Fruit fly (Drosophila melanogaster) whole organism, embryonic: Measurements from ENCODE around the gene sip3.
A peak's percentile ranks its signal among the peaks of the same experiment; 100 is the strongest.

ENCODE experiments used
- Adf1 ChIP-seq: fragments of 200-800 bp; sonication (Bioruptor generic); IDR thresholded peaks from 2 replicates; pipeline ENCODE4 v1.3.6; 2022; ENCODE audit warnings: missing biosample characterization, missing genetic modification characterization
- Bgb ChIP-seq: fragments of 200-800 bp; sonication (Bioruptor generic); IDR thresholded peaks from 2 replicates; pipeline ENCODE4 v1.3.6; 2022; ENCODE audit warnings: missing biosample characterization, missing genetic modification characterization; ENCODE audit not compliant: partially characterized antibody
- CG11695 ChIP-seq: fragments of 200-800 bp; sonication (Bioruptor generic); IDR thresholded peaks from 3 replicates; pipeline ENCODE4 v1.3.6; 2022; ENCODE audit warnings: missing biosample characterization, missing genetic modification characterization
- CG12071 ChIP-seq: fragments of 200-800 bp; sonication (Bioruptor generic); optimal IDR thresholded peaks from 3 replicates; lab custom pipeline; 2018; ENCODE audit warnings: missing biosample characterization, mild to moderate bottlenecking, missing genetic modification characterization
- CG14441 ChIP-seq: fragments of 200-800 bp; sonication (Bioruptor generic); IDR thresholded peaks from 2 replicates; pipeline ENCODE4 v1.3.6; 2022; ENCODE audit warnings: missing biosample characterization, missing genetic modification characterization
- CG17359 ChIP-seq: fragments of 200-800 bp; sonication (Bioruptor generic); optimal IDR thresholded peaks from 3 replicates; lab custom pipeline; 2018; ENCODE audit warnings: missing biosample characterization, mild to moderate bottlenecking, missing genetic modification characterization, moderate library complexity
- CG1832 ChIP-seq: fragments of 200-800 bp; sonication (Bioruptor generic); optimal IDR thresholded peaks from 2 replicates; lab custom pipeline; 2017; ENCODE audit warnings: missing biosample characterization, mild to moderate bottlenecking, missing genetic modification characterization, inconsistent platforms
- CG18599 ChIP-seq: fragments of 200-800 bp; sonication (Bioruptor generic); optimal IDR thresholded peaks from 3 replicates; lab custom pipeline; 2017; ENCODE audit warnings: missing biosample characterization, missing genetic modification characterization, mild to moderate bottlenecking, moderate library complexity, missing genetic modification reagents
- CG2120 ChIP-seq: fragments of 200-800 bp; sonication (Bioruptor generic); optimal IDR thresholded peaks from 3 replicates; lab custom pipeline; 2016; ENCODE audit warnings: missing biosample characterization, missing genetic modification characterization
- CG2129 ChIP-seq: fragments of 200-800 bp; sonication (Bioruptor generic); IDR thresholded peaks from 2 replicates; pipeline ENCODE4 v1.3.6; 2022; ENCODE audit warnings: missing biosample characterization, missing genetic modification characterization; ENCODE audit not compliant: partially characterized antibody
- CG31441 ChIP-seq: fragments of 200-800 bp; sonication (Bioruptor generic); IDR thresholded peaks from 2 replicates; pipeline ENCODE4 v1.3.6; 2022; ENCODE audit warnings: missing biosample characterization, missing genetic modification characterization
- CG32532 ChIP-seq: fragments of 200-800 bp; sonication (Bioruptor generic); IDR thresholded peaks from 2 replicates; pipeline ENCODE4 v1.3.6; 2022; ENCODE audit warnings: missing biosample characterization, missing genetic modification characterization
- CG34376 ChIP-seq: fragments of 200-800 bp; sonication (Bioruptor generic); optimal IDR thresholded peaks from 2 replicates; lab custom pipeline; 2018; ENCODE audit warnings: missing biosample characterization, mild to moderate bottlenecking, missing genetic modification characterization
- Deaf1 ChIP-seq: fragments of 200-800 bp; optimal IDR thresholded peaks from 3 replicates; lab custom pipeline; 2019; ENCODE audit warnings: missing biosample characterization, mild to moderate bottlenecking, missing genetic modification characterization, moderate library complexity
- Fer1 ChIP-seq: fragments of 200-800 bp; sonication (Bioruptor generic); optimal IDR thresholded peaks from 2 replicates; lab custom pipeline; 2017; ENCODE audit warnings: missing biosample characterization, mild to moderate bottlenecking, missing genetic modification characterization
- H15 ChIP-seq: fragments of 200-800 bp; sonication (Bioruptor generic); IDR thresholded peaks from 3 replicates; pipeline ENCODE4 v1.3.6; 2022; ENCODE audit warnings: missing biosample characterization, missing genetic modification characterization
- HLHmδ ChIP-seq: fragments of 200-800 bp; sonication (Bioruptor generic); optimal IDR thresholded peaks from 2 replicates; lab custom pipeline; 2018; ENCODE audit warnings: missing biosample characterization, mild to moderate bottlenecking, missing genetic modification characterization, moderate library complexity
- Hr78 ChIP-seq, 2 experiments: fragments of 200-800 bp in 1 of 2; fragments of >200 bp in 1 of 2; sonication (Bioruptor generic) in 1 of 2; optimal IDR thresholded peaks; 2 replicates each; lab custom pipeline; 2017 to 2019; ENCODE audit warnings: missing biosample characterization in 2 of 2, missing genetic modification characterization in 2 of 2, mild to moderate bottlenecking in 1 of 2, moderate library complexity in 1 of 2
- Meics ChIP-seq: fragments of 200-800 bp; sonication (Bioruptor generic); optimal IDR thresholded peaks from 2 replicates; lab custom pipeline; 2017; ENCODE audit warnings: missing biosample characterization, mild to moderate bottlenecking, missing genetic modification characterization
- Opbp ChIP-seq: fragments of 200-800 bp; sonication (Bioruptor generic); IDR thresholded peaks from 3 replicates; pipeline ENCODE4 v1.3.6; 2022; ENCODE audit warnings: missing biosample characterization, missing genetic modification characterization; ENCODE audit not compliant: partially characterized antibody
- TFAM ChIP-seq: fragments of 200-800 bp; sonication (Bioruptor generic); optimal IDR thresholded peaks from 2 replicates; lab custom pipeline; 2017; ENCODE audit warnings: missing biosample characterization, missing genetic modification characterization, inconsistent platforms
- Usf ChIP-seq: fragments of 200-800 bp; sonication (Bioruptor generic); optimal IDR thresholded peaks from 2 replicates; lab custom pipeline; 2017; ENCODE audit warnings: missing genotype, missing biosample characterization, missing genetic modification characterization
- ara ChIP-seq: fragments of 200-800 bp; sonication (Bioruptor generic); IDR thresholded peaks from 2 replicates; pipeline ENCODE4 v1.3.6; 2022; ENCODE audit warnings: missing biosample characterization, missing genetic modification characterization
- bsh ChIP-seq, 2 experiments: fragments of 200-800 bp; sonication (Bioruptor generic); optimal IDR thresholded peaks; 2 replicates each; lab custom pipeline; 2017 to 2018; ENCODE audit warnings: mild to moderate bottlenecking in 2 of 2, missing biosample characterization in 2 of 2, missing genetic modification characterization in 2 of 2, moderate library complexity in 1 of 2
- cg ChIP-seq: fragments of 200-800 bp; sonication (Bioruptor generic); optimal IDR thresholded peaks from 3 replicates; lab custom pipeline; 2019; ENCODE audit warnings: missing biosample characterization, mild to moderate bottlenecking, missing genetic modification characterization, moderate library complexity
- ci ChIP-seq: fragments of 200-800 bp; sonication (Bioruptor generic); IDR thresholded peaks from 3 replicates; pipeline ENCODE4 v1.3.6; 2022; ENCODE audit warnings: missing biosample characterization, missing genetic modification characterization
- crol ChIP-seq: fragments of 200-800 bp; sonication (Bioruptor generic); IDR thresholded peaks from 2 replicates; pipeline ENCODE4 v1.3.6; 2022; ENCODE audit warnings: missing biosample characterization, missing genetic modification characterization
- ham ChIP-seq: fragments of 200-800 bp; sonication (Bioruptor generic); IDR thresholded peaks from 2 replicates; pipeline ENCODE4 v1.3.6; 2022; ENCODE audit warnings: missing biosample characterization, missing genetic modification characterization
- her ChIP-seq: fragments of 200-800 bp; sonication (Bioruptor generic); optimal IDR thresholded peaks from 2 replicates; lab custom pipeline; 2016; ENCODE audit warnings: missing biosample characterization, missing genetic modification characterization
- lilli ChIP-seq: fragments of 200-800 bp; sonication (Bioruptor generic); optimal IDR thresholded peaks from 3 replicates; lab custom pipeline; 2016; ENCODE audit warnings: missing biosample characterization, missing genetic modification characterization
- lov ChIP-seq, 2 experiments: fragments of 200-800 bp in 1 of 2; fragments of >200 bp in 1 of 2; sonication (Bioruptor generic) in 1 of 2; IDR thresholded peaks in 1 of 2; optimal IDR thresholded peaks in 1 of 2; 2 replicates in 1 of 2; 3 replicates in 1 of 2; pipeline versions ENCODE4 v1.3.6 to Lab custom; 2017 to 2022; ENCODE audit warnings: missing biosample characterization in 1 of 2, missing genetic modification characterization in 1 of 2
- nom ChIP-seq: fragments of 200-800 bp; sonication (Bioruptor generic); optimal IDR thresholded peaks from 2 replicates; lab custom pipeline; 2017; ENCODE audit warnings: missing biosample characterization, missing genetic modification characterization, mild to moderate bottlenecking, moderate library complexity, missing genetic modification reagents
- p53 ChIP-seq: fragments of 200-800 bp; sonication (Bioruptor generic); optimal IDR thresholded peaks from 2 replicates; lab custom pipeline; 2016; ENCODE audit warnings: missing biosample characterization, missing genetic modification characterization
- pros ChIP-seq: fragments of 200-800 bp; sonication (Bioruptor generic); optimal IDR thresholded peaks from 3 replicates; lab custom pipeline; 2019; ENCODE audit warnings: missing biosample characterization, mild to moderate bottlenecking, missing genetic modification characterization, moderate library complexity
- ranshi ChIP-seq: fragments of 200-800 bp; sonication (Bioruptor generic); IDR thresholded peaks from 2 replicates; pipeline ENCODE4 v1.3.6; 2022; ENCODE audit warnings: missing biosample characterization, missing genetic modification characterization
- rib ChIP-seq: fragments of 200-800 bp; sonication (Bioruptor generic); IDR thresholded peaks from 2 replicates; pipeline ENCODE4 v1.3.6; 2022; ENCODE audit warnings: missing biosample characterization, missing genetic modification characterization
- scrt ChIP-seq: fragments of 200-800 bp; sonication (Bioruptor generic); optimal IDR thresholded peaks from 2 replicates; lab custom pipeline; 2018; ENCODE audit warnings: missing biosample characterization, mild to moderate bottlenecking, missing genetic modification characterization, moderate library complexity
- ttk ChIP-seq: fragments of 200-800 bp; sonication (Bioruptor generic); IDR thresholded peaks from 2 replicates; pipeline ENCODE4 v2.1.2; 2022; ENCODE audit warnings: missing biosample characterization, missing genetic modification characterization
- vvl ChIP-seq: fragments of 200-800 bp; sonication (Bioruptor generic); IDR thresholded peaks from 2 replicates; pipeline ENCODE4 v1.3.6; 2022; ENCODE audit warnings: missing biosample characterization, missing genetic modification characterization
- zen2 ChIP-seq: fragments of 200-800 bp; sonication (Bioruptor generic); IDR thresholded peaks from 3 replicates; pipeline ENCODE4 v1.3.6; 2022; ENCODE audit warnings: missing biosample characterization, missing genetic modification characterization; ENCODE audit not compliant: partially characterized antibody
- zfh1 ChIP-seq: fragments of 200-800 bp; sonication (Bioruptor generic); IDR thresholded peaks from 3 replicates; pipeline ENCODE4 v1.3.6; 2022; ENCODE audit warnings: missing biosample characterization, missing genetic modification characterization

sip3 gene

DNA sequence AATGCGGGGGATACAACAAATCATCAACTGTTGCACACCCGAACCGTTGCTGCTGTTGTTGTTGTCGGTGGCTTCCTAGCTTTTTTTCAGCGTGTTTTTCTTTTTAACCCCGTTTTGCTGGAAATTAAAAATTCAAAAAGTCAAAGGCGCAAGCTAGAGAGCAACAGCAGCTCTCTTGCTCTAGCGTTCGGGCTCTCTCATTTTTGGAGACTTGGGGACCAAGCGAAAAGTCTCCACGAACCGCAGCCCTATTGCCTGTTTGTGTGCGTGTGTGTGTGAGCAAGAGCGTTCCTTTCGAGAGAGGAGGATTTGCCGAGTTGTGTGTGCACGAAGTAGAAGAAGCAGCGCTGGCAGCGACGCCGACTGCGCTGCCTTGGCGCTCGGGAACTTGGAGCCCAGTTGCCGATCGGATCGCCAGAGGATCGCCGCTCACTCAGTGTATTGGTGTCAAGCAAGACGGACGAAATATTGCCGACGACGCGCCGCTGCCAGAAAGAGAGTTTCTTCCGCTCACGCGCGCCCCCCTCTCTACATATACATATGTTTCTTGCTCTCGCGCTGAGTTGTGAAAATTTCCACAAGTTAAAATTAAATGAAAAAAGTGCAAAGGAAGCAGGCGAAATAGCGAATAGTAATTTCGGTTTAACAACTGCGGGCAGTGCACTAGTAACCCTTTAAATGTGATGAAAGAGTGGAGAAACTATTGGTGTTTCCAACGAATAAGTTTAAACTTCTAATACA lies 47.3 kb upstream of the sip3 start (continued):
- TF ChIP-seq vvl (GFP tag; lab: Robert Waterston, UW) (peak; percentile 66; the same call in 1 of the 2 replicates), CG1832 (GFP tag; lab: Kevin White, UChicago) (peak; percentile 51), CG17359 (tag; lab: Kevin White, UChicago) (no peak), CG14441 (GFP tag; lab: Robert Waterston, UW) (0 out of 2 replicates have a peak, but pooled peaks have one; percentile 17), Usf (GFP tag; lab: Kevin White, UChicago) (no peak), ranshi (GFP tag; lab: Robert Waterston, UW) (no peak), CG34376 (GFP tag; lab: Kevin White, UChicago) (peak; percentile 30), Fer1 (GFP tag; lab: Kevin White, UChicago) (peak; percentile 26), Deaf1 (tag; lab: Kevin White, UChicago) (peak; percentile 97), Opbp (GFP tag; lab: Robert Waterston, UW) (0 out of 3 replicates have a peak, but pooled peaks have one; percentile 23), nom (GFP tag; lab: Kevin White, UChicago) (peak; percentile 78), CG2120 (GFP tag; lab: Kevin White, UChicago) (no peak), zfh1 (0 out of 3 replicates have a peak, but pooled peaks have one; percentile 45), Bgb (GFP tag; lab: Robert Waterston, UW) (peak; percentile 35; the same call in 1 of the 2 replicates), ttk (GFP tag; lab: Robert Waterston, UW) (0 out of 2 replicates have a peak, but pooled peaks have one; percentile 9), TFAM (GFP tag; lab: Kevin White, UChicago) (no peak), HLHmδ (GFP tag; lab: Kevin White, UChicago) (peak; percentile 57), CG18599 (GFP tag; lab: Kevin White, UChicago) (peak; percentile 29), her (GFP tag; lab: Kevin White, UChicago) (peak; percentile 31), H15 (GFP tag; lab: Robert Waterston, UW) (no peak), CG12071 (GFP tag; lab: Kevin White, UChicago) (peak; percentile 19), CG2129 (GFP tag; lab: Robert Waterston, UW) (no peak), Hr78 (GFP tag; optimal IDR thresholded peaks at IDR 0.05; lab: Kevin White, UChicago) (peak in 1 of 2 experiments; percentile 54), ham (GFP tag; lab: Robert Waterston, UW) (no peak), crol (GFP tag; lab: Robert Waterston, UW) (peak; percentile 89), lov (optimal IDR thresholded peaks at IDR 0.05; lab: Kevin White, UChicago) (no peak), lov (GFP tag; IDR thresholded peaks at IDR 0.05; lab: Robert Waterston, UW) (peak; percentile 59; the same call in 1 of the 3 replicates), pros (GFP tag; lab: Kevin White, UChicago) (peak; percentile 85), Adf1 (peak; percentile 98), p53 (GFP tag; lab: Kevin White, UChicago) (no peak), CG11695 (GFP tag; lab: Robert Waterston, UW) (0 out of 3 replicates have a peak, but pooled peaks have one; percentile 37), lilli (GFP tag; lab: Kevin White, UChicago) (peak; percentile 8), scrt (GFP tag; lab: Kevin White, UChicago) (peak; percentile 20), ci (GFP tag; lab: Robert Waterston, UW) (peak; percentile 70; the same call in 2 of the 3 replicates), bsh (GFP tag; optimal IDR thresholded peaks at IDR 0.05; lab: Kevin White, UChicago) (peak in 1 of 2 experiments; percentile 37), CG32532 (GFP tag; lab: Robert Waterston, UW) (0 out of 2 replicates have a peak, but pooled peaks have one; percentile 41), rib (GFP tag; lab: Robert Waterston, UW) (0 out of 2 replicates have a peak, but pooled peaks have one; percentile 15), CG31441 (GFP tag; lab: Robert Waterston, UW) (no peak), ara (GFP tag; lab: Robert Waterston, UW) (peak; percentile 53; the same call in 1 of the 2 replicates), zen2 (peak; percentile 45; the same call in 1 of the 3 replicates), Meics (GFP tag; lab: Kevin White, UChicago) (peak; percentile 12), cg (GFP tag; lab: Kevin White, UChicago) (peak; percentile 89)
- TF ChIP-seq, all 482 proteins: peak for 83
